Worm (Caenorhabditis elegans) whole organism, L3 larva: ENCODE data around the gene ani-3.
"Not testable (repeated sequence)": the region's sequence is repeated elsewhere in the genome, so short reads cannot be mapped to it uniquely, and the experiment has no call there.

ENCODE experiments used
- R02D3.7 ChIP-seq: fragments of 150-350 bp; optimal IDR thresholded peaks from 2 replicates; lab custom pipeline; 2014; ENCODE audit warnings: missing biosample characterization, missing genetic modification characterization
- ZK546.5 ChIP-seq: sonication (generic microtip); optimal IDR thresholded peaks from 2 replicates; lab custom pipeline; 2017; ENCODE audit warnings: missing biosample characterization, missing genetic modification characterization
- ceh-16 ChIP-seq: sonication (generic microtip); optimal IDR thresholded peaks from 2 replicates; lab custom pipeline; 2017; ENCODE audit warnings: missing biosample characterization, missing genetic modification characterization
- ceh-28 ChIP-seq: fragments of 150-350 bp; optimal IDR thresholded peaks from 2 replicates; lab custom pipeline; 2014; ENCODE audit warnings: missing biosample characterization, missing genetic modification reagents, missing genetic modification characterization
- ceh-9 ChIP-seq: sonication (generic microtip); optimal IDR thresholded peaks from 2 replicates; lab custom pipeline; 2018; ENCODE audit warnings: missing biosample characterization, missing genetic modification characterization
- egl-27 ChIP-seq: sonication (generic microtip); optimal IDR thresholded peaks from 4 replicates; lab custom pipeline; 2017; ENCODE audit warnings: missing biosample characterization, missing genetic modification reagents, missing genetic modification characterization
- elt-1 ChIP-seq: fragments of 150-350 bp; optimal IDR thresholded peaks from 2 replicates; lab custom pipeline; 2014; ENCODE audit warnings: missing biosample characterization, missing genetic modification characterization
- elt-2 ChIP-seq: sonication (generic microtip); optimal IDR thresholded peaks from 2 replicates; lab custom pipeline; 2016; ENCODE audit warnings: missing genetic modification reagents, mild to moderate bottlenecking, missing genetic modification characterization, missing compliant biosample characterization
- elt-3 ChIP-seq, 3 experiments: fragments of 150-350 bp in 1 of 3; sonication (generic microtip) in 2 of 3; optimal IDR thresholded peaks; 2 replicates in 2 of 3; 4 replicates in 1 of 3; lab custom pipeline; 2014 to 2017; ENCODE audit warnings: missing biosample characterization in 3 of 3, missing genetic modification characterization in 3 of 3
- fkh-10 ChIP-seq: sonication (generic microtip); optimal IDR thresholded peaks from 2 replicates; lab custom pipeline; 2017; ENCODE audit warnings: missing biosample characterization, missing genetic modification reagents, missing genetic modification characterization
- fkh-2 ChIP-seq: fragments of 150-350 bp; optimal IDR thresholded peaks from 2 replicates; lab custom pipeline; 2014; ENCODE audit warnings: missing biosample characterization, missing genetic modification reagents, missing genetic modification characterization
- fos-1 ChIP-seq: fragments of 150-350 bp; optimal IDR thresholded peaks from 2 replicates; lab custom pipeline; 2014; ENCODE audit warnings: missing biosample characterization, missing genetic modification characterization
- hmg-11 ChIP-seq: sonication (generic microtip); optimal IDR thresholded peaks from 2 replicates; lab custom pipeline; 2016; ENCODE audit warnings: missing genetic modification characterization, missing compliant biosample characterization
- jun-1 ChIP-seq: fragments of 150-350 bp; optimal IDR thresholded peaks from 2 replicates; lab custom pipeline; 2014; ENCODE audit warnings: missing biosample characterization, missing genetic modification reagents, missing genetic modification characterization
- lin-39 ChIP-seq: fragments of 150-350 bp; optimal IDR thresholded peaks from 2 replicates; lab custom pipeline; 2018; ENCODE audit warnings: missing biosample characterization, missing genetic modification reagents, missing genetic modification characterization
- lsy-12 ChIP-seq: sonication (generic microtip); optimal IDR thresholded peaks from 2 replicates; lab custom pipeline; 2016; ENCODE audit warnings: mild to moderate bottlenecking, missing genetic modification characterization, missing compliant biosample characterization
- mdl-1 ChIP-seq: fragments of 150-350 bp; optimal IDR thresholded peaks from 2 replicates; lab custom pipeline; 2014; ENCODE audit warnings: missing biosample characterization, missing genetic modification characterization
- mml-1 ChIP-seq: fragments of 150-350 bp; sonication (generic microtip); optimal IDR thresholded peaks from 3 replicates; lab custom pipeline; 2014; ENCODE audit warnings: missing biosample characterization, missing genetic modification characterization
- nfya-1 ChIP-seq: sonication (generic microtip); optimal IDR thresholded peaks from 2 replicates; lab custom pipeline; 2017; ENCODE audit warnings: missing genetic modification characterization, mild to moderate bottlenecking, missing compliant biosample characterization, antibody characterized with exemption, moderate library complexity; ENCODE audit not compliant: insufficient read depth
- nhr-11 ChIP-seq: fragments of 150-350 bp; optimal IDR thresholded peaks from 2 replicates; lab custom pipeline; 2014; ENCODE audit warnings: missing biosample characterization, missing genetic modification characterization
- nhr-12 ChIP-seq: fragments of 150-350 bp; optimal IDR thresholded peaks from 2 replicates; lab custom pipeline; 2014; ENCODE audit warnings: missing biosample characterization, missing genetic modification characterization
- nhr-23 ChIP-seq: fragments of 150-350 bp; optimal IDR thresholded peaks from 2 replicates; lab custom pipeline; 2014; ENCODE audit warnings: missing biosample characterization, missing genetic modification reagents, missing genetic modification characterization
- nhr-25 ChIP-seq: sonication (generic microtip); optimal IDR thresholded peaks from 2 replicates; lab custom pipeline; 2017; ENCODE audit warnings: missing biosample characterization, missing genetic modification characterization
- nhr-28 ChIP-seq: fragments of 150-350 bp; optimal IDR thresholded peaks from 2 replicates; lab custom pipeline; 2014; ENCODE audit warnings: missing biosample characterization, missing genetic modification characterization
- nhr-67 ChIP-seq: fragments of 150-350 bp; optimal IDR thresholded peaks from 2 replicates; lab custom pipeline; 2014; ENCODE audit warnings: missing biosample characterization, missing genetic modification characterization
- nhr-76 ChIP-seq: fragments of 150-350 bp; sonication (generic microtip); optimal IDR thresholded peaks from 5 replicates; lab custom pipeline; 2014; ENCODE audit warnings: missing biosample characterization, missing genetic modification characterization
- nhr-77 ChIP-seq: fragments of 150-350 bp; optimal IDR thresholded peaks from 2 replicates; lab custom pipeline; 2014; ENCODE audit warnings: missing biosample characterization, missing genetic modification characterization
- pha-4 ChIP-seq: fragments of 150-350 bp; optimal IDR thresholded peaks from 2 replicates; lab custom pipeline; 2014; ENCODE audit warnings: missing biosample characterization, missing genetic modification reagents, missing genetic modification characterization
- pqm-1 ChIP-seq: fragments of 150-350 bp; optimal IDR thresholded peaks from 2 replicates; lab custom pipeline; 2017; ENCODE audit warnings: missing biosample characterization, missing genetic modification characterization, inconsistent platforms
- sea-2 ChIP-seq: fragments of 150-350 bp; sonication (generic microtip); optimal IDR thresholded peaks from 4 replicates; lab custom pipeline; 2014; ENCODE audit warnings: missing biosample characterization, missing genetic modification reagents, missing genetic modification characterization
- skn-1 ChIP-seq: fragments of 150-350 bp; optimal IDR thresholded peaks from 2 replicates; lab custom pipeline; 2014; ENCODE audit warnings: missing biosample characterization, missing genetic modification characterization
- tbx-2 ChIP-seq: sonication (generic microtip); optimal IDR thresholded peaks from 2 replicates; lab custom pipeline; 2016; ENCODE audit warnings: mild to moderate bottlenecking, missing genetic modification characterization, missing compliant biosample characterization
- unc-39 ChIP-seq: sonication (generic microtip); optimal IDR thresholded peaks from 4 replicates; lab custom pipeline; 2017; ENCODE audit warnings: missing biosample characterization, missing genetic modification characterization
- zag-1 ChIP-seq: fragments of 150-350 bp; optimal IDR thresholded peaks from 2 replicates; lab custom pipeline; 2014; ENCODE audit warnings: missing biosample characterization, missing genetic modification characterization

Gene ani-3

DNA sequence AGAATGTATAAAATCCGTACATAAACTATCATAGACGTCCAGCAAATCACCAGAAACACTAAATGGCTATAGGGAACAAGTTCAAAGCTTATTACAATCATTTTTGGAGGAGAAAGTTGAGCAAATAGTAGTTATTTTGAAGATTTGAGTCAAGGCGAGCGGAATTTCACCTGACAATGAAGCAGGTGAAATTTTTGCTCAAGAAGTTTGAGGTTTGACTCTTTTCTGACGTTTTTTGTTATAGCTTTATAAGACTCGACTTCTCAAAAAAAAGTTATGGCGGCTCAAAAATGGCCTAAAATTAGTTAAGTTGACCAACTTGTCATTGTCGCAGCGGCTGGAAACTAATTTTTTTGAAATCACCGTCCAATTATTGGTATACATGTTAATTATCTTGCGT, 11.3 kb downstream of the ani-3 start, which contains the start of gene srv-3:
TSS of gene srv-3 (minus strand) at position 101 of the 400 bp plus-strand sequence.
- TF ChIP-seq lsy-12 (no peak), mml-1 (tag; lab: Kevin White, UChicago) (no peak), tbx-2 (no peak), nhr-25 (no peak), hmg-11 (tag; lab: Kevin White, UChicago) (no peak), unc-39 (tag; lab: Kevin White, UChicago) (no peak), R02D3.7 (tag; lab: Kevin White, UChicago) (no peak)

DNA sequence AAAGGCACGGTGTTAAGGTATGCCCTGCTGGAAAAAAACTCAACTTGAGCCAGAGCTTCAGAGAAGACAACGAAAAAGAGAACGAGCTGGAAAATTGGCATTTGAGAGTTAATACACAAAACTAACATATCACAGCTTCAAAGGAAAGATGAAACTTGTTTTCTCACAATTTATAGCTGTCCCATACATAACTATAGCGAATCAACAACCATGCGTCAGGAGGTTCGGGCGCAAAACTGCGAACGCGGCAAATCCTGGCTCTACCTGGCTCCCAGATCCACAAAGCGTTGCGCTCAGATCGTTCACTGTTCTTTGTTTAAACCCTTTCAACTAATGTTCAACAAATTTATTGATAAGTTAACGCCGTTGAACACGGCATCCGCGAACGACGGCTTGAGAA, 13.0 kb downstream of the ani-3 start, which contains the start of gene Y43F8C.15:
TSS of gene Y43F8C.15 (minus strand) at position 101 of the 400 bp plus-strand sequence.
- not testable (repeated sequence) for TF ChIP-seq ceh-28 (tag; lab: Kevin White, UChicago); sea-2; nhr-25

DNA sequence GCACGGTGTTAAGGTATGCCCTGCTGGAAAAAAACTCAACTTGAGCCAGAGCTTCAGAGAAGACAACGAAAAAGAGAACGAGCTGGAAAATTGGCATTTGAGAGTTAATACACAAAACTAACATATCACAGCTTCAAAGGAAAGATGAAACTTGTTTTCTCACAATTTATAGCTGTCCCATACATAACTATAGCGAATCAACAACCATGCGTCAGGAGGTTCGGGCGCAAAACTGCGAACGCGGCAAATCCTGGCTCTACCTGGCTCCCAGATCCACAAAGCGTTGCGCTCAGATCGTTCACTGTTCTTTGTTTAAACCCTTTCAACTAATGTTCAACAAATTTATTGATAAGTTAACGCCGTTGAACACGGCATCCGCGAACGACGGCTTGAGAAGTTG, 14.1 kb downstream of the ani-3 start, which contains the start of gene Y43F8C.23:
TSS of gene Y43F8C.23 (minus strand) at position 101 of the 400 bp plus-strand sequence.
- not testable (repeated sequence) for TF ChIP-seq fkh-10 (GFP tag; lab: Kevin White, UChicago); zag-1 (tag; lab: Kevin White, UChicago); nhr-23 (tag; lab: Kevin White, UChicago)

DNA sequence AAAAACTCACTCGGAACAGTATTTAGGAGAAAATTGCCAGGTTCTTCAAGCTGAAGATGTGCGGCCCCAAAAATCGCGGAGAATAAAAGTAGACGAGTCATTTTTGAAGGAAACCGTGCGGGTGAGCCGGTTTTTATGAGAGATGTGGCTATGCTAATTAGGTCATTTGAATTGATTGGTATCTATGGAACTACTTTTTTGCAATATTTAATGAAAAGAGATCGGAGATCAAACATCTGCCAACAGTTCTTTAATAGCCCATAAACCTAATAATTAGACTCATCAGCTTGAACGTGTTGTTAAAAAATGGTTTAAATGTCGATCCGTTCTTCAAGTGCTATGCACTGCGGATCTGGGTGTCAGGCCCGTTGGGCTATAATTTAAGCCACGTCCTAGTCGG, 17.9 kb downstream of the ani-3 start, which contains the start of gene Y43F8C.16:
TSS of gene Y43F8C.16 (minus strand) at position 101 of the 400 bp plus-strand sequence.
- TF ChIP-seq mdl-1: no peak
- TF ChIP-seq fkh-2 (tag; lab: Kevin White, UChicago): no peak
- no peak for TF ChIP-seq hmg-11 (tag; lab: Kevin White, UChicago)
- no peak for TF ChIP-seq R02D3.7 (tag; lab: Kevin White, UChicago)
- no peak for TF ChIP-seq ceh-9 (tag; lab: Kevin White, UChicago)
- no peak for TF ChIP-seq nhr-25
- TF ChIP-seq skn-1 (tag; lab: Kevin White, UChicago): no peak
- no peak for TF ChIP-seq nhr-23 (tag; lab: Kevin White, UChicago)
- TF ChIP-seq nhr-76: no peak
- TF ChIP-seq elt-1 (tag; lab: Kevin White, UChicago): no peak
- TF ChIP-seq ZK546.5 (tag; lab: Kevin White, UChicago): no peak
- no peak for TF ChIP-seq pqm-1 (tag; lab: Kevin White, UChicago)
- TF ChIP-seq nhr-11 (tag; lab: Kevin White, UChicago): no peak
- TF ChIP-seq sea-2: no peak
- TF ChIP-seq nhr-28 (tag; lab: Kevin White, UChicago): no peak
- no peak for TF ChIP-seq tbx-2
- no peak for TF ChIP-seq nfya-1 (tag; lab: Kevin White, UChicago)

ce11 chrV:19715847-19716246, 18.3 kb downstream of the ani-3 start, which contains the start of gene Y43F8C.17:
Gene Y43F8C.17, plus strand, starts transcription at chrV:19716147.
- TF ChIP-seq elt-2 (tag; lab: Kevin White, UChicago) (no peak), fkh-2 (tag; lab: Kevin White, UChicago) (no peak), pha-4 (no peak), egl-27 (tag; lab: Kevin White, UChicago) (no peak), nhr-25 (no peak), zag-1 (tag; lab: Kevin White, UChicago) (no peak), nhr-12 (no peak), sea-2 (no peak), pqm-1 (tag; lab: Kevin White, UChicago) (no peak), mdl-1 (no peak), elt-3 (tag; optimal IDR thresholded peaks at IDR 0.05; lab: Kevin White, UChicago) (no peak)

DNA sequence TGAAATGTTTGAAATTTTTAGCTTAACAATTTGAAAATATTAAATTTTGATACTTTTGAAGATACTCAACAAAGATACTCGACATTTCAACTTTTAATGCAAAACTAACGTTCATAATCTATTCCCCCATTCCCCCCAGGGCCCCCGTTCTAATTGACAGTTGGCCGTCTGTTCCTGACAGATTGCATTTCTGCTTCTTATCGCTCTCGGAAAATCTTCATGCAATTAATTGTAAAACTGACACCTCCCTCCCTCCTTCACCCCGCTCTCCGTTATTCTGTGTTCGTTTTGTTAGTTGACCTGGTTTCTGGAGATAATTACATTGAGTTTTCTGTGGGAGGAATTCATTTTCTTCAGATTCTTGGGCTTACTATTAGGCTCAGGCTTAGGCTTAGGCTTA, 20.4 kb downstream of the ani-3 start:
- no peak for TF ChIP-seq nfya-1 (tag; lab: Kevin White, UChicago)
- TF ChIP-seq, all 47 proteins: peak for 0

DNA sequence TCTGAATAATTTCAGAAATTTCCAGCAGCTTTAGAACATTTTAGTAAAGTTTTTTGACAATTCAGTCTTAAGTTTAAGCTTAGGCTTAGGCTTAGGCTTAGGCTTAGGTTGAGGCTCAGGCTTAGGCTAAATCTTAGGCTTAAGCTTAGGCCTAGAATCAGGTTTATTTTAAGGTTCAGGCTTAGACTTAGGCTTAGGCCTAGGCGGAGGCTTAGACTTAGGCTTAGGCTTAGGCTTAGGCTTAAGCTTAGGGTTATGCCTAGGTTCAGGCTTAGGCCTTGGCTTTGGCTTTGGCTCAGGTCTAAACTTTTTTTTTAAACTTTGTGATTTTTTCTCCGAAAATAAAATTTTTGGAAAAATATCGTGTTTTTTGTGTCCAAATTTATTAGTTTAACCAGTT, 21.1 kb downstream of the ani-3 start:
- TF ChIP-seq ceh-16 (tag; lab: Kevin White, UChicago) (no peak), nhr-67 (tag; lab: Kevin White, UChicago) (no peak), nhr-11 (tag; lab: Kevin White, UChicago) (no peak), nhr-28 (tag; lab: Kevin White, UChicago) (no peak), egl-27 (tag; lab: Kevin White, UChicago) (no peak), fkh-2 (tag; lab: Kevin White, UChicago) (no peak), jun-1 (tag; lab: Kevin White, UChicago) (no peak), sea-2 (no peak), nhr-23 (tag; lab: Kevin White, UChicago) (no peak), nhr-12 (no peak), skn-1 (tag; lab: Kevin White, UChicago) (no peak), R02D3.7 (tag; lab: Kevin White, UChicago) (no peak), fos-1 (tag; lab: Kevin White, UChicago) (no peak), mdl-1 (no peak), nhr-77 (tag; lab: Kevin White, UChicago) (no peak), lin-39 (no peak), fkh-10 (GFP tag; lab: Kevin White, UChicago) (no peak)
